Fruit fly (Drosophila melanogaster): Measurements from ENCODE around the gene mRpS31.
A peak's percentile ranks its signal among the peaks of the same experiment; 100 is the strongest.

Gene mRpS31

DNA sequence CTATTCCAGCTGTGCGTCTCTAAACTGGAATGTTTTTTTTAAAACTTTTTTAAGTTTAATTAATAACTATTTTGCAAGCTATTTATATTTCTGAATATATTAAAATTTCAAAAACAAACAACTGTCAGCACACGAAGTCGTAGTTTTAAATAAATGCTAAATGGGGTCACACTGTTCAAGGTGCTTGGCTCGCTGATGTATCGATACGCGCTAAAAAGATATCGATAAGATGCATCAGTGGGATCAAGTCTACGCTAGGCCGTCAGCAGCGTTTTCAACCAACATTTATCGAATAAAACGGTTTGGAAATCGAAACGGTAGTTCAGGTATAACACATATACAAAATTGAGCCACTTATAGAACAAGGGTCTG is 45.9 kb downstream of the mRpS31 start, which contains the start of gene Diap1:
Diap1 (minus strand) TSS at position 148 of the 372 bp plus-strand sequence.
- no peak for TF ChIP-seq Hr78 (GFP tag; optimal IDR thresholded peaks at IDR 0.05)
- TF ChIP-seq foxo (GFP tag; optimal IDR thresholded peaks at IDR 0.05) = no peak
- TF ChIP-seq Rel (GFP tag; optimal IDR thresholded peaks at IDR 0.05) = no peak
- TF ChIP-seq Rel (tag; optimal IDR thresholded peaks at IDR 0.05) = peak; percentile 65
- TF ChIP-seq fru (GFP tag; optimal IDR thresholded peaks at IDR 0.05) = no peak
- TF ChIP-seq rgr (GFP tag; optimal IDR thresholded peaks at IDR 0.05) = no peak
- TF ChIP-seq sv (GFP tag; optimal IDR thresholded peaks at IDR 0.05) = no peak
- no peak for TF ChIP-seq Mio (GFP tag; optimal IDR thresholded peaks at IDR 0.05)
- TF ChIP-seq CG32264 (GFP tag; optimal IDR thresholded peaks at IDR 0.05) = no peak
- TF ChIP-seq br (GFP tag; optimal IDR thresholded peaks at IDR 0.05) = no peak
- TF ChIP-seq Vsx2 (GFP tag; optimal IDR thresholded peaks at IDR 0.05; ENCODE audit: partially characterized antibody) = peak; percentile 92
- TF ChIP-seq HLH106 (tag; optimal IDR thresholded peaks at IDR 0.05) = peak; percentile 15
- peak; percentile 74 for TF ChIP-seq Myc (optimal IDR thresholded peaks at IDR 0.05)
- TF ChIP-seq jim (GFP tag; optimal IDR thresholded peaks at IDR 0.05) = no peak
- TF ChIP-seq lola (GFP tag; optimal IDR thresholded peaks at IDR 0.05) = no peak
- no peak for TF ChIP-seq Abd-B (GFP tag; optimal IDR thresholded peaks at IDR 0.05)
- TF ChIP-seq dsf (GFP tag; optimal IDR thresholded peaks at IDR 0.05; ENCODE audit: borderline replicate concordance) = no peak

DNA sequence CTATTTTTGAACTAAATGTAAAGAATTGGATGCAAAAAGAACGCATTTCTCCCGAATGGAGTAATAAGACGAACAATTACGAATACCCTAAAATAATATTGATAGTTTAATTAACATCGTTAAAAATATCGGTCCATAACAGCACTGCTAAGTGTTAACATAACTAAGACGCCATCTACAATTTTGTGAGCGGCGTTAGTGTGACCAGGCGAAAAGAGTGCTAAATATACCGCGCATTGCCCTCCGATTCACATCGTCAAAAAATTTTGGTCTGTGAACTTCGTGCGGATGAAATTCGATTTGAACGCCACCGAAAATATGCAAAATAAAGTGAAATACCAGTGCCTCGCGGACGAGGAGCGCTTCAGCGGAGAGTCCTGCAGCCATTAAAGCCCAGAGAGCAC is 46.7 kb downstream of the mRpS31 start, which contains the start of gene Mbs:
Mbs (plus strand) TSS at position 241 of the 404 bp plus-strand sequence.
- TF ChIP-seq Dfd (GFP tag; optimal IDR thresholded peaks at IDR 0.05) = no peak
- TF ChIP-seq pan (optimal IDR thresholded peaks at IDR 0.05) = no peak
- TF ChIP-seq CG9705 (GFP tag; optimal IDR thresholded peaks at IDR 0.05) = no peak
- no peak for TF ChIP-seq CrebA (GFP tag; optimal IDR thresholded peaks at IDR 0.05; ENCODE audit: borderline replicate concordance)
- TF ChIP-seq woc (GFP tag; optimal IDR thresholded peaks at IDR 0.05) = peak; percentile 42
- TF ChIP-seq lola (GFP tag; optimal IDR thresholded peaks at IDR 0.05) = no peak
- TF ChIP-seq jim (GFP tag; optimal IDR thresholded peaks at IDR 0.05) = no peak
- TF ChIP-seq foxo (GFP tag; optimal IDR thresholded peaks at IDR 0.05) = no peak
- no peak for TF ChIP-seq fru (GFP tag; optimal IDR thresholded peaks at IDR 0.05)
- no peak for TF ChIP-seq CG32264 (GFP tag; optimal IDR thresholded peaks at IDR 0.05)
- TF ChIP-seq Mio (GFP tag; optimal IDR thresholded peaks at IDR 0.05) = no peak
- no peak for TF ChIP-seq N (GFP tag; optimal IDR thresholded peaks at IDR 0.05)
- no peak for TF ChIP-seq Jra (GFP tag; optimal IDR thresholded peaks at IDR 0.05)
- TF ChIP-seq Sp1 (GFP tag; optimal IDR thresholded peaks at IDR 0.05) = peak; percentile 52
- TF ChIP-seq HLH106 (tag; optimal IDR thresholded peaks at IDR 0.05) = peak; percentile 24
- TF ChIP-seq Dif (GFP tag; optimal IDR thresholded peaks at IDR 0.05; ENCODE audit: partially characterized antibody) = no peak
- TF ChIP-seq Abd-B (GFP tag; optimal IDR thresholded peaks at IDR 0.05) = no peak
- TF ChIP-seq sage (GFP tag; optimal IDR thresholded peaks at IDR 0.05) = no peak
- no peak for TF ChIP-seq rgr (GFP tag; optimal IDR thresholded peaks at IDR 0.05)
- TF ChIP-seq dmrt93B (GFP tag; optimal IDR thresholded peaks at IDR 0.05) = no peak
- no peak for TF ChIP-seq Hr78 (GFP tag; optimal IDR thresholded peaks at IDR 0.05)
- no peak for TF ChIP-seq dl (GFP tag; optimal IDR thresholded peaks at IDR 0.05; ENCODE audit: insufficient read depth in 1 of 2, partially characterized antibody in 2 of 2)
- peak; percentile 32 for TF ChIP-seq tai (GFP tag; optimal IDR thresholded peaks at IDR 0.05)
- no peak for TF ChIP-seq Myc (optimal IDR thresholded peaks at IDR 0.05)
- peak; percentile 37 for TF ChIP-seq brk (GFP tag; optimal IDR thresholded peaks at IDR 0.05)
- no peak for TF ChIP-seq Rel (GFP tag; optimal IDR thresholded peaks at IDR 0.05)
- TF ChIP-seq Rel (tag; optimal IDR thresholded peaks at IDR 0.05) = peak; percentile 57
- TF ChIP-seq psq (GFP tag; optimal IDR thresholded peaks at IDR 0.05) = no peak
- TF ChIP-seq Hr83 (GFP tag; optimal IDR thresholded peaks at IDR 0.05; ENCODE audit: poor library complexity, severe bottlenecking) = no peak
- TF ChIP-seq Vsx2 (GFP tag; optimal IDR thresholded peaks at IDR 0.05; ENCODE audit: partially characterized antibody) = peak; percentile 50
- TF ChIP-seq OdsH (GFP tag; optimal IDR thresholded peaks at IDR 0.05) = no peak
- TF ChIP-seq usp (GFP tag; optimal IDR thresholded peaks at IDR 0.05) = no peak
- peak; percentile 42 for TF ChIP-seq Hnf4 (GFP tag; optimal IDR thresholded peaks at IDR 0.05)
- TF ChIP-seq dsf (GFP tag; optimal IDR thresholded peaks at IDR 0.05; ENCODE audit: borderline replicate concordance) = no peak

All from whole organism, wandering third instar larva.